Fruit fly (Drosophila melanogaster): ENCODE measurements around the gene Culd.

Culd gene

DNA sequence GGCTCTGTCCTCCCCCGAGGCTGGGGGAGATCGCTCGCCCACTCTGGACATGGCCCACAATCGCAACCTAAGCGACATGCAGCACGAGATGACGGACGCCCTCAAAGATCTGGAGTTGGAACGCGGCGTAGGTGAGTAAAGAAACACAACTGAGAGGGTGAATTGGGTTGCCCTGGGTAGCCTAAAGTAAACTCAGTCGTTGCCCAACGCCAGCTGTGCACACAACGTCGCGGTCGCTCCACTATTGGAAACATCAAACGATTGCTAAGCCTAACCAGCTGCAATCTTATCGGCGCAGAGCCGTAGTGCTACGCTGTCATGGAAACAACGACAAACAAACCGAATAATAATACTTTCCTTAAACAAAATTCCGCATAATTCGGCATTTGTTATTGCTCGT, 8.8 kb downstream of the Culd start (continued):
- TF ChIP-seq crc (GFP tag; optimal IDR thresholded peaks at IDR 0.05), result no peak
- TF ChIP-seq z (GFP tag; IDR thresholded peaks at IDR 0.05), result 0 out of 3 replicates have a peak, but pooled peaks have one; percentile 28
- peak; percentile 9; the same call in 1 of the 2 replicates for TF ChIP-seq Adf1 (GFP tag; IDR thresholded peaks at IDR 0.05)
- TF ChIP-seq Six4 (GFP tag; optimal IDR thresholded peaks at IDR 0.05), result no peak
- no peak for TF ChIP-seq CkIIα-i1 (GFP tag; IDR thresholded peaks at IDR 0.05)
- TF ChIP-seq CG9215 (GFP tag; IDR thresholded peaks at IDR 0.05), result no peak
- TF ChIP-seq CG14014 (GFP tag; IDR thresholded peaks at IDR 0.05), result peak; percentile 48; the same call in 1 of the 2 replicates
- no peak for TF ChIP-seq sqz (GFP tag; optimal IDR thresholded peaks at IDR 0.05)
- TF ChIP-seq CG17359 (tag; optimal IDR thresholded peaks at IDR 0.05), result no peak
- peak; percentile 47 for TF ChIP-seq HLHmδ (GFP tag; optimal IDR thresholded peaks at IDR 0.05)
- TF ChIP-seq CG6813 (GFP tag; optimal IDR thresholded peaks at IDR 0.05), result peak; percentile 70
- peak; percentile 50 for TF ChIP-seq CG10209 (GFP tag; optimal IDR thresholded peaks at IDR 0.05)
- no peak for TF ChIP-seq klu (GFP tag; IDR thresholded peaks at IDR 0.05)
- no peak for TF ChIP-seq CG12219 (GFP tag; optimal IDR thresholded peaks at IDR 0.05)
- TF ChIP-seq Oaz (GFP tag; IDR thresholded peaks at IDR 0.05), result no peak
- TF ChIP-seq knrl (GFP tag; IDR thresholded peaks at IDR 0.05; ENCODE audit: partially characterized antibody), result no peak
- no peak for TF ChIP-seq CG9876 (GFP tag; optimal IDR thresholded peaks at IDR 0.05)
- no peak for TF ChIP-seq CG1647 (GFP tag; optimal IDR thresholded peaks at IDR 0.05)
- no peak for TF ChIP-seq zen (tag; optimal IDR thresholded peaks at IDR 0.05)
- peak; percentile 56 for TF ChIP-seq MTF-1 (GFP tag; optimal IDR thresholded peaks at IDR 0.05; ENCODE audit: borderline replicate concordance)
- TF ChIP-seq Nf-YB (GFP tag; optimal IDR thresholded peaks at IDR 0.05), result no peak
- TF ChIP-seq CG9932 (GFP tag; IDR thresholded peaks at IDR 0.05), result no peak
- no peak for TF ChIP-seq nmo (GFP tag; optimal IDR thresholded peaks at IDR 0.05)
- TF ChIP-seq rib (GFP tag; IDR thresholded peaks at IDR 0.05), result no peak
- TF ChIP-seq gcm2 (GFP tag; optimal IDR thresholded peaks at IDR 0.05), result no peak
- TF ChIP-seq gt (GFP tag; IDR thresholded peaks at IDR 0.05), result no peak
- no peak for TF ChIP-seq sens (GFP tag)
- no peak for TF ChIP-seq Side (GFP tag; optimal IDR thresholded peaks at IDR 0.05)
- TF ChIP-seq CG4328 (GFP tag; optimal IDR thresholded peaks at IDR 0.05), result peak; percentile 50
- no peak for TF ChIP-seq CG6175 (GFP tag; IDR thresholded peaks at IDR 0.05)
- TF ChIP-seq CG1832 (GFP tag; optimal IDR thresholded peaks at IDR 0.05), result no peak
- TF ChIP-seq az2 (GFP tag; optimal IDR thresholded peaks at IDR 0.05), result no peak
- no peak for TF ChIP-seq Deaf1 (tag; optimal IDR thresholded peaks at IDR 0.05)
- TF ChIP-seq CG7357 (GFP tag; IDR thresholded peaks at IDR 0.05), result no peak
- TF ChIP-seq Oli (tag; optimal IDR thresholded peaks at IDR 0.05), result no peak

- no peak for TF ChIP-seq nau (GFP tag; optimal IDR thresholded peaks at IDR 0.05)
- peak; percentile 15 for TF ChIP-seq luna (GFP tag; optimal IDR thresholded peaks at IDR 0.05)
- peak; percentile 39 for TF ChIP-seq CG7271 (tag; optimal IDR thresholded peaks at IDR 0.05)
- peak; percentile 26 for TF ChIP-seq jumu (GFP tag; optimal IDR thresholded peaks at IDR 0.05)
- peak; percentile 49 for TF ChIP-seq Fer1 (GFP tag; optimal IDR thresholded peaks at IDR 0.05)
- peak; percentile 3 for TF ChIP-seq CG4282 (GFP tag; optimal IDR thresholded peaks at IDR 0.05)
- TF ChIP-seq YL-1 (GFP tag; optimal IDR thresholded peaks at IDR 0.05), result peak; percentile 76
- TF ChIP-seq CG3847 (GFP tag; IDR thresholded peaks at IDR 0.05), result peak; percentile 58; the same call in 1 of the 2 replicates
- TF ChIP-seq da (GFP tag; optimal IDR thresholded peaks at IDR 0.05), result no peak
- TF ChIP-seq Ptx1 (GFP tag; IDR thresholded peaks at IDR 0.05), result peak; percentile 67
- no peak; the same call in none of the 3 replicates for TF ChIP-seq CG17361 (GFP tag; IDR thresholded peaks at IDR 0.05)
- TF ChIP-seq maf-S (GFP tag; optimal IDR thresholded peaks at IDR 0.05), result peak; percentile 25
- peak; percentile 56 for TF ChIP-seq zen (tag; optimal IDR thresholded peaks at IDR 0.05)
- peak; percentile 36 for TF ChIP-seq pzg (GFP tag; optimal IDR thresholded peaks at IDR 0.05)
- peak; percentile 70 for TF ChIP-seq caup (GFP tag; optimal IDR thresholded peaks at IDR 0.05; ENCODE audit: severe bottlenecking)
- no peak for TF ChIP-seq H2.0 (GFP tag; IDR thresholded peaks at IDR 0.05)
- peak; percentile 3 for TF ChIP-seq Vsx1 (GFP tag; optimal IDR thresholded peaks at IDR 0.05)
Observed at dm6 chr3L:8346100-8346980, 9.8 kb downstream of the Culd start, which contains the start of the genes CG7182 and GAPcenA. Gene CG7182 (minus strand): TSS chr3L:8346382. Gene GAPcenA (plus strand): TSS chr3L:8346561.

Measured in whole organism, embryonic.